Fruit fly (Drosophila melanogaster) whole organism, embryonic: Measurements from ENCODE around the gene CG43815.

Source experiments
- CG14050 ChIP-seq: fragments of 200-800 bp; sonication (Bioruptor generic); IDR thresholded peaks from 3 replicates; pipeline ENCODE4 v1.3.6; 2022; ENCODE audit warnings: missing biosample characterization, missing genetic modification characterization
- CG15479 ChIP-seq: fragments of 200-800 bp; sonication (Bioruptor generic); optimal IDR thresholded peaks from 3 replicates; lab custom pipeline; 2019; ENCODE audit warnings: missing biosample characterization, mild to moderate bottlenecking, missing genetic modification characterization, moderate library complexity
- CG17361 ChIP-seq: fragments of 200-800 bp; sonication (Bioruptor generic); IDR thresholded peaks from 3 replicates; pipeline ENCODE4 v1.3.6; 2022; ENCODE audit warnings: missing biosample characterization, missing genetic modification characterization
- CG18764 ChIP-seq: fragments of 200-800 bp; sonication (Bioruptor generic); optimal IDR thresholded peaks from 3 replicates; lab custom pipeline; 2016; ENCODE audit warnings: missing biosample characterization, missing genetic modification characterization
- CG3995 ChIP-seq: fragments of 200-800 bp; sonication (Bioruptor generic); optimal IDR thresholded peaks from 3 replicates; lab custom pipeline; 2016; ENCODE audit warnings: missing biosample characterization, missing genetic modification characterization
- CG4707 ChIP-seq: fragments of 200-800 bp; sonication (Bioruptor generic); optimal IDR thresholded peaks from 2 replicates; lab custom pipeline; 2018; ENCODE audit warnings: missing biosample characterization, mild to moderate bottlenecking, missing genetic modification characterization, moderate library complexity
- CG6689 ChIP-seq: fragments of 200-800 bp; sonication (Bioruptor generic); IDR thresholded peaks from 2 replicates; pipeline ENCODE4 v1.3.6; 2022; ENCODE audit warnings: missing biosample characterization, missing genetic modification characterization
- CG6765 ChIP-seq: fragments of 200-800 bp; sonication (Bioruptor generic); optimal IDR thresholded peaks from 3 replicates; lab custom pipeline; 2017; ENCODE audit warnings: missing biosample characterization, mild to moderate bottlenecking, missing genetic modification characterization
- Dll ChIP-seq: fragments of 200-800 bp; sonication (Bioruptor generic); IDR thresholded peaks from 4 replicates; pipeline ENCODE4 v1.3.6; 2022; ENCODE audit warnings: missing biosample characterization, missing genetic modification characterization; ENCODE audit not compliant: partially characterized antibody
- Doc2 ChIP-seq: fragments of 200-800 bp; sonication (Bioruptor generic); IDR thresholded peaks from 2 replicates; pipeline ENCODE4 v1.3.6; 2022; ENCODE audit warnings: missing biosample characterization, missing genetic modification characterization
- Optix ChIP-seq: fragments of 200-800 bp; sonication (Bioruptor generic); IDR thresholded peaks from 3 replicates; pipeline ENCODE4 v1.3.6; 2022; ENCODE audit warnings: missing biosample characterization, missing genetic modification characterization
- Pdp1 ChIP-seq, 2 experiments: fragments of 200-800 bp; sonication (Bioruptor generic); optimal IDR thresholded peaks; 3 replicates each; lab custom pipeline; 2016; ENCODE audit warnings: missing biosample characterization in 2 of 2, missing genetic modification characterization in 2 of 2, mild to moderate bottlenecking in 1 of 2, moderate library complexity in 1 of 2
- lmd ChIP-seq: fragments of 200-800 bp; sonication (Bioruptor generic); IDR thresholded peaks from 2 replicates; pipeline ENCODE4 v1.3.6; 2022; ENCODE audit warnings: missing biosample characterization, missing genetic modification characterization

DNA sequence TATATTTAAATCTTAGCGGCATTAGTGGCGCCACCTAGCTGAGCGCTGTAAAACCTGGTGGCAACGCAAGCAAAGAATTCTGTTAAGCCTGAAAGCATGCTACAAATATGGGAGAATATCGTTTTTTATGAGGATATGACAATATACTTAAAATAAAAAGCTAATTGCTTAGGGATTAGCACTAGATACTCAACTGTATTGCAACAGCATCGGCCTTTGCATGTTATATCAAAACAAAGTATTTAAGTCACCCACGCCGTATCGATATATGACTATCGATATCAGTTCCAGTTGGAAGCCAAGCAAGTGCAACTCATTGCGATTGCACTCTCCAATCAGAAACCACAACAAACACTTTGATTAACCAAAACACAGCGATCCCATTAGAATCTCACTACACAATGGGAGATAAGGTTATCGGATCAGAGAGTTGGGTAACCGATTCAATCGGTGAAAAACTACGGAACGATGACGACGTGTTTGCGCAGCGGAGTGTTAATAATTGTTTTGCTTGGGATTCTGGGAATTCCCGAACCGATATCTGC lies 42.9 kb downstream of the CG43815 start, which contains the start of gene Ugt36A1:
- no peak for TF ChIP-seq CG4707
- TF ChIP-seq Pdp1 (GFP tag; optimal IDR thresholded peaks at IDR 0.05; lab: Kevin White, UChicago), result peak in 1 of 2 experiments; percentile 95
- TF ChIP-seq Doc2 (GFP tag; lab: Robert Waterston, UW), result no peak
- no peak for TF ChIP-seq CG3995
- TF ChIP-seq Optix (GFP tag; lab: Robert Waterston, UW), result no peak
- TF ChIP-seq CG15479 (GFP tag; lab: Kevin White, UChicago), result peak; percentile 77
- TF ChIP-seq CG18764 (GFP tag; lab: Kevin White, UChicago), result no peak
- TF ChIP-seq CG6765 (GFP tag; lab: Kevin White, UChicago), result no peak
- peak; percentile 94 for TF ChIP-seq Dll (GFP tag; lab: Robert Waterston, UW)
- TF ChIP-seq CG17361 (GFP tag; lab: Robert Waterston, UW), result no peak
- no peak for TF ChIP-seq CG6689 (GFP tag; lab: Robert Waterston, UW)
- TF ChIP-seq lmd, result no peak
- no peak for TF ChIP-seq CG14050 (GFP tag; lab: Robert Waterston, UW)
